Worm (Caenorhabditis elegans): ENCODE results near the gene tre-3.

Gene tre-3

DNA sequence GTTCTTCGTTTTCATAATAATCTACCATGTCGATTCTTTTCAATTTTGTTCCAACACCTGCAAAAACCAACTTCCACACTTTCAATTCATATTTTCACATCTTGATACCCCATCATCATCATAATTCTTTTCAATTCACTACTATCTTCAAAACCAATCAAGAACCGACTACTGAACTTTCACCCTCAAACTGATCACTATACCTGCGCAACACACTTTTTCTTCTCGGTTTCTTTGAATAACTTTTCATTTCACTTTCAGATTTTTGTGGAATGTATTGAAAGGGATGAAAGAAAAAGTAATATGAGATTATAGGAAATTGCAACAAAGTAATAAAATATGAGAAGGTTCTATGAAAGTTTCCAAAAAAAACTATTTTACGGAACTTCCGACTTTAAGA is 25.4 kb upstream of the tre-3 start:
- TF ChIP-seq nhr-77 (tag; optimal IDR thresholded peaks at IDR 0.05) (no peak), ZK546.5 (tag; optimal IDR thresholded peaks at IDR 0.05) (no peak), ztf-4 (tag; optimal IDR thresholded peaks at IDR 0.05) (no peak), pqm-1 (tag; optimal IDR thresholded peaks at IDR 0.05) (no peak)

DNA sequence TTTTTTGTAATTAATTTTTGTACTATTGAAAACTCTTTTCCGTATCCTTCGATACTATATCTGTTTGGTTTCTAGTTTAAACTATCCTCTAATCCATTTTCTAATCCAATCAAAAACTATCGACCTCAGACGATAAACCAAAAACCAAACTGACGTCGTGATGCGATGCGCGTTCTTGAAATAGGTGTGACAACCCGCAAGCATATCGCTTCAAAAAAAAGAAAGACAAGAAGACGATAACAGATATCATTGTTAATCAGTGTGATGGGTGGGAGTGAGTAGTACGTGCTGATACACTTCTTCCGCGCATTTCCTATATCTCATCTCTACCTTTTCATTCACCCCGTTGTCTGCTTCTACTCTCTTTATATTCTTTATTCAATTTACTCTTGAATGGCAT is 24.1 kb upstream of the tre-3 start, which contains the start of gene T04F3.1:
TSS of gene T04F3.1 (plus strand) at position 246 of the 400 bp plus-strand sequence.
- TF ChIP-seq egl-27 (tag; optimal IDR thresholded peaks at IDR 0.05) (no peak), ZK546.5 (tag; optimal IDR thresholded peaks at IDR 0.05) (no peak), elt-2 (tag; optimal IDR thresholded peaks at IDR 0.05) (no peak), nfya-1 (tag; optimal IDR thresholded peaks at IDR 0.05; ENCODE audit: insufficient read depth) (no peak), elt-3 (tag; optimal IDR thresholded peaks at IDR 0.05) (peak in 2 of 3 experiments; percentile 15 to 84), nhr-25 (tag; optimal IDR thresholded peaks at IDR 0.05) (peak; percentile 33), nhr-23 (tag; optimal IDR thresholded peaks at IDR 0.05) (peak; percentile 27), nhr-43 (tag; optimal IDR thresholded peaks at IDR 0.05; ENCODE audit: poor library complexity, severe bottlenecking) (peak; percentile 56)

DNA sequence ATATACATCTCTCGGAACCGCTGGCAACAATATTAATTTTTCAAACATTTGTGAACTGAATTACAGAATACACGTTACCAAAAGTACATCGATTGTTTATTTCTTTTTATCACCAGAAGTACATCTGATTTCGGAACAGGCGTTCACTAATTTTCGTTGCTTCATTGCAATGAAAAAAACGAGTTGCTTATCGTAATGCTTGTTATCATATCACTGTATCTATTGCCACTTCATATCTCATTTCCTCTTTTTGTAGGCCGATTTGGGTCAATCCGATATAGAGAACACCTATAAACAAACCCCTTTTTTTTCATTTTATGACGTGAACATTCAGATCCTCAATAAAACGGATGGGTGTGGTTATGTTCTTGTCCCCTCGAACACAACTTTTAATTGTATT is 21.6 kb upstream of the tre-3 start:
- TF ChIP-seq nhr-43 (tag; optimal IDR thresholded peaks at IDR 0.05; ENCODE audit: poor library complexity, severe bottlenecking) (no peak), nhr-23 (tag; optimal IDR thresholded peaks at IDR 0.05) (peak; percentile 39), elt-1 (tag; optimal IDR thresholded peaks at IDR 0.05) (no peak), ceh-16 (tag; optimal IDR thresholded peaks at IDR 0.05) (no peak), elt-3 (tag; optimal IDR thresholded peaks at IDR 0.05) (peak in 2 of 3 experiments; percentile 59 to 75), nhr-25 (tag; optimal IDR thresholded peaks at IDR 0.05) (no peak), unc-62 (GFP tag; optimal IDR thresholded peaks at IDR 0.05) (no peak)

DNA sequence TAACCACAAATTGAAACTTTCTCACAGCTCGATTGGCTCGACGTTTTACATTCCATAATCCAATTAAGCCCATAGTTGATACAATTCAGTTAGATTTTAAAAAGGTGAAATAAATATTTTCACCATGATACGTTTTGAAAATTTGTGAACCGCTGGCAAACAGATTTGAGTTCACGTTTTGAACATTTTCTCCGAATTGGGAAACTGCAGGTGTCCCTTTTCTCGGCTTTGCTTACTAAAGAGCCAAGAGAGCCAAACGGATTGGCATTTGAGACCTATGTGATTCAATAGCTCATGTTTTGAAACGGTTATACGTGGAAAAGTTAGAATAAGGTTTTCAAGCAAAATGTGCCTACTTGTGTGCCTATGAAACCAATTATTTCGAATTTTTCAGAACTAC is 21.2 kb upstream of the tre-3 start, which contains the start of gene spe-42:
TSS of gene spe-42 (minus strand) at position 101 of the 400 bp plus-strand sequence.
- no peak for TF ChIP-seq ztf-4 (tag; optimal IDR thresholded peaks at IDR 0.05)

DNA sequence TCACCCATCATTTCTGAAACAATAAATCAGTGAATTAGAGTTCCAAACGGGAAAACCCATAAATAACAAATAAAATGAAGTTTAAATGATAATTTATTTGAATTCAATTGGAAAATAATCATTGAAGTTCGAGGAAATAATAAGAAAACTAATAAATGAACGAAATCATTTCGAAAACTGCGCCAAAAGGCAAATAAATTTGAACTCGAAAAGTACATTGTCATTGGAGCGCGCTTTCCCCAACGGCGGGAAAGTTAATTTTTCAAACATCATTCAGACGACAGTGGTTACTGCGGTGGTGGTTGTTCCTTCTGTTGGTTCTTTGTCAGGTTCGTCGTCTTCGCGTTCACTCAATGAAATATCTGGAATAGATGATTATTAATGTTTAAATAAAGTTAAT is 17.8 kb upstream of the tre-3 start, which contains the start of gene npp-22:
TSS of gene npp-22 (minus strand) at position 13 of the 400 bp plus-strand sequence.
- TF ChIP-seq nhr-67 (tag; optimal IDR thresholded peaks at IDR 0.05) (no peak), ZK546.5 (tag; optimal IDR thresholded peaks at IDR 0.05) (no peak), nhr-12 (tag; optimal IDR thresholded peaks at IDR 0.05) (no peak), sea-2 (GFP tag; optimal IDR thresholded peaks at IDR 0.05) (no peak), nhr-25 (tag; optimal IDR thresholded peaks at IDR 0.05) (peak; percentile 50), elt-2 (tag; optimal IDR thresholded peaks at IDR 0.05) (peak; percentile 10), nhr-28 (tag; optimal IDR thresholded peaks at IDR 0.05) (no peak), nhr-23 (tag; optimal IDR thresholded peaks at IDR 0.05) (peak; percentile 73), unc-39 (tag; optimal IDR thresholded peaks at IDR 0.05) (no peak), ceh-9 (tag; optimal IDR thresholded peaks at IDR 0.05) (no peak), unc-62 (GFP tag; optimal IDR thresholded peaks at IDR 0.05) (no peak), egl-27 (tag; optimal IDR thresholded peaks at IDR 0.05) (no peak), R02D3.7 (tag; optimal IDR thresholded peaks at IDR 0.05) (no peak), nfya-1 (tag; optimal IDR thresholded peaks at IDR 0.05; ENCODE audit: insufficient read depth) (peak; percentile 67), nhr-237 (tag; optimal IDR thresholded peaks at IDR 0.05) (no peak), egl-5 (tag; optimal IDR thresholded peaks at IDR 0.05) (peak; percentile 42), lin-39 (tag; optimal IDR thresholded peaks at IDR 0.05) (no peak), snpc-4 (tag; optimal IDR thresholded peaks at IDR 0.05) (peak; percentile 69), lin-15B (tag; optimal IDR thresholded peaks at IDR 0.05) (peak; percentile 80), ama-1 (optimal IDR thresholded peaks at IDR 0.05) (no peak), daf-12 (tag; optimal IDR thresholded peaks at IDR 0.05) (peak; percentile 51)

DNA sequence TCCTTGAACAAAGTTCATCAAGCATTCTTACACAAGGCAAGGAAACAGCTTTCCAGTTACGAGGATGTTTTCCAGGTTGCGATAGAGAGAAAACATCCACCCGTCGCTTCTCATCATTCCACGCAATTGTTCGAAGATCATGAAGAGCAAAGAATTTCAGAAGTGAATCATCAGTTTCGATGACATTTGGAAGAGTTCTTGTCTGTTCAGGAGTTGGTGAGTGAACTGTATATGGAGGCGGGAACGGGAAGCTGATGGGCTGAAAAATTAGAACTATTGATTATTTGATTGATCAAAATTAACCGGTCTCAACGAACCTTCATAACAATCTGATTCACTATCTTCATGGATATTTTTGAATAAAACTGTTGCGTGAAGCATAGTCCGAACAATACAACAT is 16.3 kb upstream of the tre-3 start:
- TF ChIP-seq nhr-76 (tag; optimal IDR thresholded peaks at IDR 0.05): no peak
- no peak for TF ChIP-seq ceh-9 (tag; optimal IDR thresholded peaks at IDR 0.05)
- TF ChIP-seq pqm-1 (tag; optimal IDR thresholded peaks at IDR 0.05): no peak
- no peak for TF ChIP-seq hmg-11 (tag; optimal IDR thresholded peaks at IDR 0.05)

DNA sequence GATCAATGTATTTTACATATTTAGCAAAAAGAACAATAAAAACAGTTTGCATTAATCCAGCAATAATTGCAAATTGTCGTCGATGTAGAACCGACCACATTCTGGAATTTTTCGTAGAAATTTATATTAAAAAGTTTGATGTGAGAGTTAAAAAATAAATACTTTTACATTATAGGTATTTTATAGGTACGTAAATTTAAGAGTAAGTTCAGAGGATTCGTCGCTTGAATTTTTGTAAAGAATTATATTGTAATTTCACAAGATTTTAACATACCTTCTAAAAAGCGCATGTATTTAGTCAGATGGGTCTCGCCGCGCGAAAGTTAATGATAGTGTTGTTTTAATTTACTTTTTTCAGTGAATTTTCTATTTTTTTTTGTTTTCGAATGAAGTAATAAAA is 14.4 kb upstream of the tre-3 start, which contains the start of gene rhr-2:
TSS of gene rhr-2 (minus strand) at position 101 of the 400 bp plus-strand sequence.
- TF ChIP-seq elt-3 (tag; optimal IDR thresholded peaks at IDR 0.05) (no peak), aly-2 (tag; optimal IDR thresholded peaks at IDR 0.05) (no peak), pqm-1 (tag; optimal IDR thresholded peaks at IDR 0.05) (no peak), nfya-1 (tag; optimal IDR thresholded peaks at IDR 0.05; ENCODE audit: insufficient read depth) (no peak), unc-62 (GFP tag; optimal IDR thresholded peaks at IDR 0.05) (no peak), nhr-43 (tag; optimal IDR thresholded peaks at IDR 0.05; ENCODE audit: poor library complexity, severe bottlenecking) (no peak), eor-1 (tag; optimal IDR thresholded peaks at IDR 0.05) (no peak), nhr-28 (tag; optimal IDR thresholded peaks at IDR 0.05) (no peak), nhr-23 (tag; optimal IDR thresholded peaks at IDR 0.05) (no peak), nhr-25 (tag; optimal IDR thresholded peaks at IDR 0.05) (no peak), nhr-11 (tag; optimal IDR thresholded peaks at IDR 0.05) (no peak), fos-1 (tag; optimal IDR thresholded peaks at IDR 0.05) (no peak), nhr-237 (tag; optimal IDR thresholded peaks at IDR 0.05) (no peak), lin-39 (tag; optimal IDR thresholded peaks at IDR 0.05) (no peak), lin-15B (tag; optimal IDR thresholded peaks at IDR 0.05) (no peak), egl-5 (tag; optimal IDR thresholded peaks at IDR 0.05) (no peak), skn-1 (tag; optimal IDR thresholded peaks at IDR 0.05) (no peak), ztf-11 (tag; optimal IDR thresholded peaks at IDR 0.05) (no peak), ceh-16 (tag; optimal IDR thresholded peaks at IDR 0.05) (no peak), nhr-12 (tag; optimal IDR thresholded peaks at IDR 0.05) (no peak)
